Fruit fly (Drosophila melanogaster): ENCODE measurements around the gene CG42637.

Gene CG42637

dm6 chr3L:19793438-19793998, at the start of gene CG42637, which contains the start of the genes Gyc76C and SREBP:
CG42637 (minus strand) TSS chr3L:19793569.
Gyc76C (minus strand) TSS chr3L:19793569.
SREBP (plus strand) TSS chr3L:19793935.
- TF ChIP-seq noc (tag; optimal IDR thresholded peaks at IDR 0.05) = no peak

dm6 chr3L:19836375-19836937, 43.1 kb upstream of the CG42637 start, which contains the start of gene kto:
kto (plus strand) TSS chr3L:19836614.
- TF ChIP-seq noc (tag; optimal IDR thresholded peaks at IDR 0.05) = no peak

dm6 chr3L:19834143-19834794, 40.9 kb upstream of the CG42637 start, which contains the start of the genes trc and CG32221:
trc (minus strand) TSS chr3L:19834304.
CG32221 (plus strand) TSS chr3L:19834670.
- no peak for TF ChIP-seq noc (tag; optimal IDR thresholded peaks at IDR 0.05)

DNA sequence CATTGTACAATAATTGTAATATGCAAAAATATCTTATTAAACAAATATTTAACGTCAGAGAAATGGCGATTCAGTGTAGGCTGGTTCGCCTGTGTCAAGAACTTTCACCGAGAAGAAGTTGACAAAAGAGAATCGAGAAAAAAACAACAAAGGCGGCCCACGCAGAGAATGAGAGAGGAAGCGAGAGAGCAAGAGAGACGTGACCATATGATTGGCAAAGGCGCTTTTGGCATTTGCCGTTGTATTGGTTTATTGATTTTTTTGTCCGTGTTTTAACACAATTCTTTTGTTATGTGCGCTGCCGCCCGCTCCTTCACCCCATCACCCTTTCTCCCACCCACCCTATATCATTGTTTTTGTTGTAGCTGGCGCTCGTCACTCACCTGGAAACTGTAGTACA, 39.9 kb upstream of the CG42637 start:
- no peak for TF ChIP-seq noc (tag; optimal IDR thresholded peaks at IDR 0.05)

dm6 chr3L:19818701-19819100, 25.3 kb upstream of the CG42637 start:
- no peak for TF ChIP-seq noc (tag; optimal IDR thresholded peaks at IDR 0.05)

- TF ChIP-seq noc (tag; optimal IDR thresholded peaks at IDR 0.05) = peak; percentile 82
These were observed 24.6 kb upstream of the CG42637 start, which contains the start of the genes Fibp and Deaf1 for dm6 chr3L:19817807-19818531. Fibp (minus strand) TSS chr3L:19817967. Deaf1 (plus strand) TSS chr3L:19818174.

dm6 chr3L:19815472-19816150, 22.2 kb upstream of the CG42637 start, which contains the start of gene cyc:
cyc (minus strand) TSS chr3L:19815938.
- TF ChIP-seq noc (tag; optimal IDR thresholded peaks at IDR 0.05) = no peak

DNA sequence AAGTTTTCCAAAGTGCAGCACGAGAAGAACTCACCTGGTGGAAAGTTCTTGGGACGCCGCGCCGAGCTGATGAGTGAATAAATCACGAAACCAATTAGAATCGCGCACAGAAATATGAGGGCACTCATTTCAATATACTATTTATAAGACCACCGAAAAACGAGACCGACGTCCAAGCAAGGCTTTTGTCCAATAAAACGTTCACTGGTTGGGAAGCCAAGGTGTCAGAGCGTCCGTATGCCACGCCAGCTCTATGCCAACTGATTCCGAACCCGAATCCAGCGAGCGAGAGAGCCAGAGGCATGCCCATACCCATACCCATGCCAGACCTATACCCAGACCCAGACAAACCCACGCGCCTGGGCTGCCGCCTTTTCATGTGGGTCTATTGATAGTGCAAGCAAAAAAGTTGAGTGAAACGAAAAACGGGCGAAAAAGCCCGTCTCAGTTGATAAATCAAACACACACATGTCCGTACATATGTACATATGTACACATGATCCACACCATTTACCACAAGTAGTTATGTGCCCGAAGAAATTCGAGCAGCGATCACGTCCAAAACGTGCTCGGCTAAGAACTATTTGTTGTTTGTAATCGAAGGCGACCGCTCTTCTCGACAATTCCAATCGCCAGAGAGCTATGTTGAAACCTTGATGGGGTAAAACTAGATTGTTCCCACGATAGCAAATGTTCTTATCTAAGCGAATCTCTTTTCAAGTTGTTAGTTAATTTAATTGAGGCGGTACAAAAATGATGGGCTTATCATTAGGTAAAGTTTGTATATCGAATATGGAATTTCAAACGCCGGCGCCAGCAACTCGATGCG, 19.9 kb upstream of the CG42637 start, which contains the start of gene Cyp305a1:
Gene Cyp305a1 (minus strand): TSS at position 265 of the 829 bp plus-strand sequence.
- TF ChIP-seq noc (tag; optimal IDR thresholded peaks at IDR 0.05) = no peak

- no peak for TF ChIP-seq noc (tag; optimal IDR thresholded peaks at IDR 0.05)
These were observed 19.1 kb upstream of the CG42637 start for dm6 chr3L:19812491-19812890.

- TF ChIP-seq noc (tag; optimal IDR thresholded peaks at IDR 0.05) = no peak
These were observed 14.2 kb upstream of the CG42637 start for dm6 chr3L:19807521-19807920.

DNA sequence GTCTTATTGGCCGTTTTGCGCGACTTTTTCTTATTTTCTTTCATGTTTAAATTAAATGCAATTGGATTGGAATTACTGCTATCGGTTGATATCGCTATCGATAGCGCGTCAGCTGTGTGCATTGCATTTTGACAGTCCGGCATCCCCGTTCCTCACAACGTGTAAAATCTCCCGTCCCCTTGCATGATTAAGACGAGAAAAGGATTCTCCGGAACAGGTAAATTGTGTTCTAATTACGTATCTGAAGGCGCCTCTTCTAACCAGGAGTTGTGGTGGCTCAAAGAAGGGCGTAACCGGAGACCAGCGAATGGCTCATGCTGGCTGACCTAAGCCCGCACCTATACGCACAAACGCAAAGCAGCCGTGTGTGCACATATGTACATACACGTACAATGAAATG, 13.7 kb upstream of the CG42637 start, which contains the start of the genes CG14104 and Kap-alpha1:
Gene CG14104 (minus strand): TSS at position 97 of the 400 bp plus-strand sequence.
Gene Kap-alpha1 (plus strand): TSS at position 130 of the 400 bp plus-strand sequence.
- TF ChIP-seq noc (tag; optimal IDR thresholded peaks at IDR 0.05) = no peak

DNA sequence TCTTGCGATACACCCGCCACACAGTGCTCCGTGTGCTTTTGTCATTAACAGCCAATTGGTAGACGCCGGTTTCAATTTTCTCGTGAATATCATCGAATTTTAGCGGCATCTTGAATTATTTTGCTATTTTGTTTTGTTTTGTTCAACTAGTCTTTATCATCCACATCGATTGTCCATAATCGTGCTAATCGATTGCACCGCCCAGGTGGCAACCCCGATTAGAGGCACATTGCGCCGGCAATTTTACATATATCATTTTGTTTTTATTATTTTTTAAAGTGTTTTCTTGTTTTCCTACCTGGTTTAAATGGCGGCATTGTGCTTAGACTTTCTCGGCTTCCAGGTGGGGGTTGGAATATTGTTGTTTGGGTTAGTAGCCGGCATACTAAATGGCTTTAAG, 12.5 kb upstream of the CG42637 start, which contains the start of gene CG34116:
Gene CG34116 (minus strand): TSS at position 142 of the 400 bp plus-strand sequence.
- TF ChIP-seq noc (tag; optimal IDR thresholded peaks at IDR 0.05) = no peak

DNA sequence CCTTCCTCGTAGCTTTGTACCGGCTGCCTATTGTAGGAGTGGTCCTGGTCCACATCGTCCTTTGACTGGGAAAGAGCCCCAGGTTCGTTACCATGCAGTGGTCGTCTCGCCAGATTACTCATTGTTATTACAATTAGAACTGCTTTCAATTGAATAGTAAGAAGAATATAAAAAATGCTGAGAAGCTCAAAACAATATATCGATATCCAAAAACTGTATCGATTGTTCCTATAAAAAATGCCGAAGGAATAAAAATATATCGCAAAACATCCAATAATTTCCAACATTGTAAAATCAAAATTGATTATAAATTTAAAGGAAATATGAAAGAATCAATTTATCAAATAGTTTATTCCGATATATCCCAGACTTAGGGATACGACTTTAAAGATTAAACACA, 11.5 kb upstream of the CG42637 start, which contains the start of the genes TORIP and Ccdc58:
Gene TORIP (minus strand): TSS at position 173 of the 400 bp plus-strand sequence.
Gene Ccdc58 (plus strand): TSS at position 274 of the 400 bp plus-strand sequence.
- TF ChIP-seq noc (tag; optimal IDR thresholded peaks at IDR 0.05) = no peak

DNA sequence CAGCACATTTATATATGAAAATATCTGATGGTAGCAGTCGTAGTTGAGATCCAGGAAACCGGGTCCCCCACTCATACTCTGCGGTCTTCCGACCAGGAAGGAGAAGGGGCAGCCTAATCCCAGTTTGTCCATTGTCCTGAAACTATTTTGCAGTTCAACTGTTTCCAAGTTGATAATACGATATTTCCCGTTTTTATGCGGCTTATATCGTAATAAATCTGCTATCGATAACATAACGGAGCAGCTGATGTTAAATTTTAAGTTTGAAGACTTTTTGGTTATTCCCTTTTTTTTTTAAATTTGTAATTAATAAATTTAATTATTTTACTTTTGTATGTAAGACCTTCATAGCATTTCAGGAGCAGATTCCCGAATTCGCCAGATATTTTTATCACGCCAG, 7.7 kb upstream of the CG42637 start, which contains the start of gene CG14102:
Gene CG14102 (minus strand): TSS at position 187 of the 400 bp plus-strand sequence.
- TF ChIP-seq noc (tag; optimal IDR thresholded peaks at IDR 0.05) = no peak
